Worm (Caenorhabditis elegans) whole organism, L1 larva: Measurements from ENCODE around the gene pqn-35.
A peak's percentile ranks its signal among the peaks of the same experiment; 100 is the strongest.

ENCODE experiments used
- C04F5.9 ChIP-seq: sonication (generic microtip); optimal IDR thresholded peaks from 2 replicates; lab custom pipeline; 2016; ENCODE audit warnings: missing genetic modification characterization, missing compliant biosample characterization
- C16A3.4 ChIP-seq: fragments of 150-350 bp; optimal IDR thresholded peaks from 2 replicates; lab custom pipeline; 2014; ENCODE audit warnings: missing biosample characterization, missing genetic modification characterization
- F16B12.6 ChIP-seq: fragments of 150-350 bp; optimal IDR thresholded peaks from 2 replicates; lab custom pipeline; 2014; ENCODE audit warnings: missing biosample characterization, missing genetic modification characterization
- Y116A8C.19 ChIP-seq: sonication (generic microtip); optimal IDR thresholded peaks from 2 replicates; lab custom pipeline; 2016; ENCODE audit warnings: missing compliant biosample characterization, missing genetic modification characterization, borderline replicate concordance
- aha-1 ChIP-seq: fragments of 150-350 bp; optimal IDR thresholded peaks from 2 replicates; lab custom pipeline; 2014; ENCODE audit warnings: missing biosample characterization, missing genetic modification characterization
- aly-2 ChIP-seq: fragments of 150-350 bp; optimal IDR thresholded peaks from 2 replicates; lab custom pipeline; 2014; ENCODE audit warnings: missing biosample characterization, missing genetic modification characterization
- blmp-1 ChIP-seq: fragments of 150-350 bp; optimal IDR thresholded peaks from 2 replicates; lab custom pipeline; 2014; ENCODE audit warnings: missing biosample characterization, missing genetic modification characterization
- ceh-82 ChIP-seq, 3 experiments: fragments of 150-350 bp in 1 of 3; sonication (generic microtip) in 2 of 3; optimal IDR thresholded peaks; 2 replicates each; lab custom pipeline; 2014 to 2017; ENCODE audit warnings: missing biosample characterization in 3 of 3, missing genetic modification characterization in 3 of 3
- dpl-1 ChIP-seq, 3 experiments: fragments of 150-350 bp in 2 of 3; sonication (generic microtip) in 1 of 3; optimal IDR thresholded peaks; 2 replicates each; lab custom pipeline; 2014 to 2017; ENCODE audit warnings: missing biosample characterization in 3 of 3, missing genetic modification characterization in 3 of 3, missing genetic modification reagents in 3 of 3
- efl-1 ChIP-seq, 4 experiments: fragments of 150-350 bp; optimal IDR thresholded peaks in 3 of 4; peaks in 1 of 4; 1 replicate in 1 of 4; 2 replicates in 3 of 4; lab custom pipeline; 2014; ENCODE audit warnings: missing biosample characterization in 2 of 4, missing genetic modification characterization in 2 of 4, missing genetic modification reagents in 2 of 4
- elt-2 ChIP-seq: sonication (generic microtip); optimal IDR thresholded peaks from 2 replicates; lab custom pipeline; 2016; ENCODE audit warnings: missing genetic modification characterization, mild to moderate bottlenecking, inconsistent platforms, missing compliant biosample characterization, missing genetic modification reagents
- fkh-8 ChIP-seq: sonication (generic microtip); optimal IDR thresholded peaks from 2 replicates; lab custom pipeline; 2016; ENCODE audit warnings: mild to moderate bottlenecking, missing genetic modification characterization, missing compliant biosample characterization
- hlh-17 ChIP-seq: fragments of 200-800 bp; sonication (Bioruptor generic); optimal IDR thresholded peaks from 2 replicates; lab custom pipeline; 2018; ENCODE audit warnings: missing genetic modification characterization, mild to moderate bottlenecking, missing compliant biosample characterization, moderate library complexity, borderline replicate concordance
- hlh-4 ChIP-seq: sonication (generic microtip); optimal IDR thresholded peaks from 2 replicates; lab custom pipeline; 2016; ENCODE audit warnings: mild to moderate bottlenecking, missing genetic modification characterization, missing compliant biosample characterization
- isw-1 ChIP-seq: fragments of 200-800 bp; sonication (Bioruptor generic); IDR thresholded peaks from 2 replicates; pipeline ENCODE4 v1.3.6; 2022; ENCODE audit warnings: missing genetic modification characterization, missing compliant biosample characterization
- lin-13 ChIP-seq: fragments of 150-350 bp; optimal IDR thresholded peaks from 2 replicates; lab custom pipeline; 2014; ENCODE audit warnings: missing biosample characterization, missing genetic modification reagents, missing genetic modification characterization
- lin-14 ChIP-seq: fragments of 200-800 bp; sonication (Bioruptor generic); optimal IDR thresholded peaks from 2 replicates; lab custom pipeline; 2018; ENCODE audit warnings: mild to moderate bottlenecking, missing genetic modification characterization, moderate library complexity, missing compliant biosample characterization
- lin-35 ChIP-seq, 2 experiments: fragments of 150-350 bp; optimal IDR thresholded peaks; 2 replicates each; lab custom pipeline; 2014; ENCODE audit warnings: missing biosample characterization in 2 of 2, missing genetic modification characterization in 2 of 2, missing genetic modification reagents in 2 of 2
- lin-39 ChIP-seq: fragments of 150-350 bp; optimal IDR thresholded peaks from 2 replicates; lab custom pipeline; 2014; ENCODE audit warnings: missing biosample characterization, missing genetic modification reagents, missing genetic modification characterization
- lsy-2 ChIP-seq, 2 experiments: fragments of 150-350 bp; optimal IDR thresholded peaks; 2 replicates each; lab custom pipeline; 2014; ENCODE audit warnings: missing biosample characterization in 2 of 2, missing genetic modification characterization in 2 of 2
- mep-1 ChIP-seq: fragments of 150-350 bp; optimal IDR thresholded peaks from 2 replicates; lab custom pipeline; 2014; ENCODE audit warnings: missing biosample characterization, missing genetic modification characterization
- nhr-12 ChIP-seq: sonication (generic microtip); optimal IDR thresholded peaks from 2 replicates; lab custom pipeline; 2017; ENCODE audit warnings: missing biosample characterization, missing genetic modification characterization
- nhr-20 ChIP-seq: sonication (generic microtip); optimal IDR thresholded peaks from 2 replicates; lab custom pipeline; 2016; ENCODE audit warnings: mild to moderate bottlenecking, missing genetic modification characterization, missing compliant biosample characterization
- nhr-28 ChIP-seq: fragments of 150-350 bp; optimal IDR thresholded peaks from 2 replicates; lab custom pipeline; 2014; ENCODE audit warnings: missing biosample characterization, missing genetic modification characterization
- nhr-76 ChIP-seq: sonication (generic microtip); optimal IDR thresholded peaks from 2 replicates; lab custom pipeline; 2017; ENCODE audit warnings: missing biosample characterization, missing genetic modification characterization
- nhr-85 ChIP-seq: sonication (generic microtip); peaks from one replicate; lab custom pipeline; 2016; ENCODE audit warnings: missing genetic modification characterization, inconsistent platforms, missing compliant biosample characterization
- nhr-90 ChIP-seq: sonication (generic microtip); optimal IDR thresholded peaks from 2 replicates; lab custom pipeline; 2016; ENCODE audit warnings: mild to moderate bottlenecking, missing genetic modification characterization, missing compliant biosample characterization; ENCODE audit not compliant: poor library complexity
- pag-3 ChIP-seq: sonication (generic microtip); optimal IDR thresholded peaks from 2 replicates; lab custom pipeline; 2017; ENCODE audit warnings: missing genetic modification characterization, mild to moderate bottlenecking, missing compliant biosample characterization, antibody characterized with exemption, borderline replicate concordance; ENCODE audit not compliant: insufficient read depth
- pax-3 ChIP-seq: fragments of 200-800 bp; sonication (Bioruptor generic); optimal IDR thresholded peaks from 2 replicates; lab custom pipeline; 2018; ENCODE audit warnings: mild to moderate bottlenecking, missing genetic modification characterization, moderate library complexity, missing compliant biosample characterization
- pqm-1 ChIP-seq: sonication (generic microtip); optimal IDR thresholded peaks from 3 replicates; lab custom pipeline; 2017; ENCODE audit warnings: missing biosample characterization, missing genetic modification characterization
- rnt-1 ChIP-seq: sonication (generic microtip); optimal IDR thresholded peaks from 2 replicates; lab custom pipeline; 2016; ENCODE audit warnings: mild to moderate bottlenecking, missing genetic modification characterization, moderate library complexity, missing compliant biosample characterization
- snpc-4 ChIP-seq: fragments of 150-350 bp; optimal IDR thresholded peaks from 2 replicates; lab custom pipeline; 2014; ENCODE audit warnings: missing biosample characterization, missing genetic modification characterization
- sptf-1 ChIP-seq: fragments of 150-350 bp; optimal IDR thresholded peaks from 2 replicates; lab custom pipeline; 2014; ENCODE audit warnings: missing biosample characterization, missing genetic modification characterization
- unc-130 ChIP-seq: fragments of 150-350 bp; optimal IDR thresholded peaks from 2 replicates; lab custom pipeline; 2017; ENCODE audit warnings: missing biosample characterization, missing genetic modification characterization, inconsistent platforms
- unc-30 ChIP-seq: sonication (generic microtip); optimal IDR thresholded peaks from 2 replicates; lab custom pipeline; 2017; ENCODE audit warnings: missing biosample characterization, missing genetic modification characterization
- unc-62 ChIP-seq: fragments of 150-350 bp; optimal IDR thresholded peaks from 2 replicates; lab custom pipeline; 2014; ENCODE audit warnings: missing biosample characterization, missing genetic modification reagents, missing genetic modification characterization
- zag-1 ChIP-seq: fragments of 150-350 bp; optimal IDR thresholded peaks from 2 replicates; lab custom pipeline; 2014; ENCODE audit warnings: missing biosample characterization, missing genetic modification characterization
- ztf-4 ChIP-seq: fragments of 150-350 bp; optimal IDR thresholded peaks from 2 replicates; lab custom pipeline; 2014; ENCODE audit warnings: missing biosample characterization, missing genetic modification characterization

Gene pqn-35

ce11 chrII:4612694-4613093 lies at the start of gene pqn-35:
Gene pqn-35, plus strand, starts transcription at chrII:4612994.
- TF ChIP-seq C04F5.9 (tag; lab: Kevin White, UChicago) (no peak), nhr-12 (no peak), snpc-4 (tag; lab: Kevin White, UChicago) (no peak), lin-35 (GFP tag; optimal IDR thresholded peaks at IDR 0.05; lab: Kevin White, UChicago) (no peak), lin-13 (GFP tag; lab: Kevin White, UChicago) (no peak), ceh-82 (tag; optimal IDR thresholded peaks at IDR 0.05; lab: Kevin White, UChicago) (no peak), pag-3 (no peak), F16B12.6 (tag; lab: Kevin White, UChicago) (no peak)

DNA sequence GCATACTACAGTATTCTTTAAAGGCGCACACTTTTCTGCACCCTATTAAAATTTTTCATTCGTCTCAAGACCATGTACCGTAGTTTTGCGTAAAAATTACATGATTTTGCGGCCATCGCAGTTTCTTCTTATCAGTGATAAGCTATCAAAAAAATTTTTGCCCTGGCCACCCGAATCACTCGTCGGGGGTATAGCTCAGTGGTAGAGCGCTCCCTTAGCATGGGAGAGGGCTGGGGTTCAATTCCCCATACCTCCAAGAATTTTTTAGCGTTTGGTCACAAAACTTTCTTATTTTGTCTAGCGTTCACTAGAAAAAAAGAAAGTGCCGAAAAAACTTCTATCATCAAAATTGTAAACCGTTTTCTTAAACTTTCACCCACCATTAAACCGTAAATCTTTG lies 47.6 kb upstream of the pqn-35 start:
- TF ChIP-seq nhr-76: no peak
- peak; percentile 39 for TF ChIP-seq elt-2 (tag; lab: Kevin White, UChicago)

ce11 chrII:4566237-4566636 lies 46.6 kb upstream of the pqn-35 start:
- TF ChIP-seq nhr-90 (no peak), nhr-28 (no peak), pqm-1 (tag; lab: Kevin White, UChicago) (no peak), nhr-85 (tag; lab: Kevin White, UChicago) (no peak), pax-3 (tag; lab: Kevin White, UChicago) (no peak), C16A3.4 (tag; lab: Kevin White, UChicago) (no peak), ztf-4 (tag; lab: Kevin White, UChicago) (no peak), nhr-20 (no peak), aly-2 (tag; lab: Kevin White, UChicago) (no peak), C04F5.9 (tag; lab: Kevin White, UChicago) (no peak), unc-30 (tag; lab: Kevin White, UChicago) (no peak), lsy-2 (tag; optimal IDR thresholded peaks at IDR 0.05; lab: Kevin White, UChicago) (no peak), mep-1 (tag; lab: Kevin White, UChicago) (no peak), hlh-4 (tag; lab: Kevin White, UChicago) (no peak), unc-130 (no peak), aha-1 (tag; lab: Kevin White, UChicago) (no peak)

DNA sequence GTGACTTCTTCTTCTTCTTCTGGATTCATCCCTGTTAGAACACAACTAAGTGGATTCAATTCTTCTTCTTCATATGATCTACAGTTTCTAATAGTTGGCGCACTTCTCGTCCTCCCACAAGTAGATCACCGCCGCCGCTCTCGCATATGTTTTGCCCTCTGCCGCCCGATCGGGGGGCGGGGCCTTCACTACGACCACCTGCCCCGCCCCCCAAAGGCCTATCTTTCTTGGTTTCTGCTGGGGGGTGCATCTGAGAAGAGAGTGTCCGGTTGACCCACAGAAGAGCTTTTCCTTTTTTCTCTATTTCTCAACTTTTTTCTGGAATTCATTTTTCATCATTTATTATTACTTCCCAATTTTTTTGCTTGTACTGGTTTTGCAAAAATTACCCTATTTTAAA lies 41.7 kb upstream of the pqn-35 start:
- no peak for TF ChIP-seq unc-62 (GFP tag; lab: Kevin White, UChicago)
- no peak for TF ChIP-seq dpl-1 (GFP tag; optimal IDR thresholded peaks at IDR 0.05; lab: Kevin White, UChicago)
- TF ChIP-seq ceh-82 (tag; optimal IDR thresholded peaks at IDR 0.05; lab: Kevin White, UChicago): no peak
- no peak for TF ChIP-seq efl-1 (optimal IDR thresholded peaks at IDR 0.05; lab: Kevin White, UChicago)
- peak in 1 of 2 experiments; percentile 63 for TF ChIP-seq efl-1 (GFP tag; optimal IDR thresholded peaks at IDR 0.05 in 1 of 2; lab: Kevin White, UChicago)
- TF ChIP-seq rnt-1: peak; percentile 20
- no peak for TF ChIP-seq isw-1 (GFP tag; lab: Robert Waterston, UW)
- no peak for TF ChIP-seq Y116A8C.19 (tag; lab: Kevin White, UChicago)
- TF ChIP-seq zag-1 (tag; lab: Kevin White, UChicago): no peak
- no peak for TF ChIP-seq nhr-28
- TF ChIP-seq blmp-1 (tag; lab: Kevin White, UChicago): peak; percentile 5
- TF ChIP-seq lin-39 (tag; lab: Kevin White, UChicago): no peak
- no peak for TF ChIP-seq lin-35 (GFP tag; optimal IDR thresholded peaks at IDR 0.05; lab: Kevin White, UChicago)
- TF ChIP-seq lin-14: peak; percentile 9

ce11 chrII:4571868-4572267 lies 40.9 kb upstream of the pqn-35 start, which contains the start of gene vab-1:
Gene vab-1, plus strand, starts transcription at chrII:4572000.
- TF ChIP-seq sptf-1 (tag; lab: Kevin White, UChicago): no peak
- no peak for TF ChIP-seq fkh-8 (tag; lab: Kevin White, UChicago)
- no peak for TF ChIP-seq dpl-1 (GFP tag; optimal IDR thresholded peaks at IDR 0.05; lab: Kevin White, UChicago)
- TF ChIP-seq hlh-17: no peak
- no peak for TF ChIP-seq isw-1 (GFP tag; lab: Robert Waterston, UW)
- no peak for TF ChIP-seq nhr-76
- no peak for TF ChIP-seq efl-1 (optimal IDR thresholded peaks at IDR 0.05; lab: Kevin White, UChicago)
- TF ChIP-seq efl-1 (GFP tag; optimal IDR thresholded peaks at IDR 0.05 in 1 of 2; lab: Kevin White, UChicago): peak in 1 of 2 experiments; percentile 70
- TF ChIP-seq C16A3.4 (tag; lab: Kevin White, UChicago): no peak
